Worm (Caenorhabditis elegans): Measurements from ENCODE around the gene E04F6.6.

DNA sequence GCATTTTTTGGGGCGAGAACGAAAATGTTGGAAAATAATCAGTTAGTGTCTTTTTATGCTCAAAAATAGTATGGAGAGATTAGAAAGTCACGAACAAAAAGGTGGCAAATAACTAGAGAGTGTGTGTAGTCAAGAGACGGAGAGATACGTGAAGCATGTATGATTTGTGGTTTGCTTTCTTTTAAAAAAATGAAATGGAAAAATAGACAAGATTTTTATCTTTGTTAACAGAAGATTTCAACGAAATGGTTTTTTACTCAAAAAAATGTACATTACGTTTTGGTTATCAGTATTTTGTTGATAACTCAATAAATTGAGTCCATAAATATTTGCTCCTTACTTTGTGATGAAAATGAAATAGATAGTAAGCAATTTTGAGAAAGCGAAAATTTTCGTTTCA is 8.8 kb upstream of the E04F6.6 start, which contains the start of gene dhs-7:
- no peak for TF ChIP-seq flt-1 (GFP tag; IDR thresholded peaks at IDR 0.05)
- no peak for TF ChIP-seq T22C8.4 (GFP tag; IDR thresholded peaks at IDR 0.05)
- no peak for TF ChIP-seq ztf-29 (GFP tag; IDR thresholded peaks at IDR 0.05)
- no peak for TF ChIP-seq ztf-23 (GFP tag; IDR thresholded peaks at IDR 0.05)

Measured in whole organism, midembryonic.